Worm (Caenorhabditis elegans): ENCODE measurements around the gene aakg-3.

aakg-3 gene

DNA sequence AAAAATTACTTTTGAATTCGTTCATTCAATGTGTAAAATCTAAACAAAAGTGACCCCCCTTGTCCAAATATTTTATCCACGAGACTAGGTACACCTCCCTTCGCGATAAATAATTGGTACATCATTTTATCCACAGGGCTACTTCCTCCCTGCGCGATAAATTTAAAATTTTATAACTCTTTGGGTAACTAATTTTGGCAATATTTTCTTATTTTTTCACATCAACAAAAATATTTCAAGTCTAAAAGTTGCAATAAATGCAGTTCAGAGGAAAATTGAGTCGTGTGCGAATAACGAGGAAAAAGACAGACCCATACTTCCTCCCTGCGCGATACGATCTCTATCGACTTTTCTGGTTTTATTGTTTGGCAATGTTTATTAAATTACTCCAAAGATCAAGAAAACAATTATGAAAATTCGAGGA lies 20.7 kb downstream of the aakg-3 start (continued):
- TF ChIP-seq unc-62 (GFP tag; optimal IDR thresholded peaks at IDR 0.05) (peak; percentile 90), elt-1 (tag; optimal IDR thresholded peaks at IDR 0.05) (no peak), ceh-82 (tag; optimal IDR thresholded peaks at IDR 0.05) (peak; percentile 95), nhr-23 (tag; optimal IDR thresholded peaks at IDR 0.05) (no peak), nhr-129 (tag; optimal IDR thresholded peaks at IDR 0.05) (peak; percentile 99), lin-13 (GFP tag; optimal IDR thresholded peaks at IDR 0.05) (peak; percentile 99), lin-11 (tag; optimal IDR thresholded peaks at IDR 0.05) (peak; percentile 76), egl-27 (tag; optimal IDR thresholded peaks at IDR 0.05) (peak; percentile 97), nhr-237 (tag; optimal IDR thresholded peaks at IDR 0.05) (peak; percentile 98), nhr-12 (tag; optimal IDR thresholded peaks at IDR 0.05) (peak; percentile 68), lin-39 (tag; optimal IDR thresholded peaks at IDR 0.05) (peak; percentile 96), ama-1 (optimal IDR thresholded peaks at IDR 0.05) (no peak), nhr-10 (tag; optimal IDR thresholded peaks at IDR 0.05) (peak; percentile 98), snpc-4 (tag; optimal IDR thresholded peaks at IDR 0.05) (peak; percentile 91), Y55F3AM.14 (GFP tag; optimal IDR thresholded peaks at IDR 0.05) (peak; percentile 95)

DNA sequence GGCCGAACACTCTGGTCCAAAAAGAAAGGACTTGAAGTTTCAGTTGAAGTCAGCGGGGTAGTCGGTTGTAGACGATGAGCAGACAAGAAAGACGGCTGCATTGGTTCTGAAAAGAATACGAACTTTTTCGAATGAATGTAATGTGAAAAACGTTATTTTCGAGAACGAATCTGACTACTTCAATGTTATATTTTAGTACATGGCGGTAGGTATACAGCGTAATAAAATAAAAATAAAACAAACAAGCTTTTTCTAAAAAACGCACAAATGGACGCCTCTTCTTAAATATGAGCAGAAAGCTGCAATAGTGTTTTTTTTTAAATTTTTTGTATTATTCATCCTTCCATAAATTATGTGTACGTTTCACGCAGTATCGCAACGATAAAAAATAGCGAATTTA lies 23.4 kb downstream of the aakg-3 start, which contains the start of gene Y41G9A.17:
Y41G9A.17 (minus strand) TSS at position 101 of the 400 bp plus-strand sequence.
- no peak for TF ChIP-seq mdl-1 (tag; optimal IDR thresholded peaks at IDR 0.05)
- no peak for TF ChIP-seq mab-5 (tag; optimal IDR thresholded peaks at IDR 0.05)
- no peak for TF ChIP-seq unc-39 (tag; optimal IDR thresholded peaks at IDR 0.05)
- TF ChIP-seq ama-1 (optimal IDR thresholded peaks at IDR 0.05): no peak
- no peak for TF ChIP-seq nhr-23 (tag; optimal IDR thresholded peaks at IDR 0.05)
- TF ChIP-seq C34F6.9 (tag; optimal IDR thresholded peaks at IDR 0.05): no peak
- TF ChIP-seq nhr-21 (tag; optimal IDR thresholded peaks at IDR 0.05): no peak

- no peak for TF ChIP-seq mab-5 (tag; optimal IDR thresholded peaks at IDR 0.05)
- TF ChIP-seq nhr-21 (tag; optimal IDR thresholded peaks at IDR 0.05): no peak
- TF ChIP-seq zag-1 (tag; optimal IDR thresholded peaks at IDR 0.05): no peak
- no peak for TF ChIP-seq F13H6.1 (tag; optimal IDR thresholded peaks at IDR 0.05)
- TF ChIP-seq nhr-237 (tag; optimal IDR thresholded peaks at IDR 0.05): no peak
- no peak for TF ChIP-seq unc-55 (GFP tag; optimal IDR thresholded peaks at IDR 0.05)
- TF ChIP-seq ama-1 (optimal IDR thresholded peaks at IDR 0.05): no peak
- TF ChIP-seq ceh-82 (tag; optimal IDR thresholded peaks at IDR 0.05): no peak
- TF ChIP-seq fos-1 (tag; optimal IDR thresholded peaks at IDR 0.05): no peak
- TF ChIP-seq nhr-77 (tag; optimal IDR thresholded peaks at IDR 0.05): no peak
- no peak for TF ChIP-seq ztf-4 (tag; optimal IDR thresholded peaks at IDR 0.05)
- no peak for TF ChIP-seq mbf-1 (tag; optimal IDR thresholded peaks at IDR 0.05)
These were observed 27.5 kb downstream of the aakg-3 start, which contains the start of gene Y41G9A.6 for ce11 chrX:3003703-3004102. Gene Y41G9A.6, minus strand, starts transcription at chrX:3003803.

DNA sequence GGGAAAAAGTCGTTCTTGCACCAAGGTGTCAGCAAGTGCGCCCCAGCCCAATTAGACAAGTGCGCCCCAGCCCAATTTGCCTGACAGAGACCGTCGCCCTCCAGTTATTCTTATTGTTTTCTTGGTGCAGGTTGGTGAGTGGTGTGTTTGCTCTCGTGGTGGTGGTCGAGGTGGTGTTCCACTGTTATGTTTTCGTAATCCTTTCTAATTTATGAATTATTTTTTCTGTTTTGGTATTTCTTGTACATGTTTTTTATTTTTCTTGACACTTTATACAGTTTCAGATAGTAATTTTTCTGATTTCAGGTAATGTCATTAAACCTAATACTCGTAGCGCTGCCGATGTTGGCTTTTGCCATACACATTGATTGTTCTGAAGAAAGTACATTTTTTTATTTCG lies 32.9 kb downstream of the aakg-3 start, which contains the start of gene Y48D7A.1:
Y48D7A.1 (plus strand) TSS at position 301 of the 400 bp plus-strand sequence.
- TF ChIP-seq sem-4 (tag; optimal IDR thresholded peaks at IDR 0.05) (no peak), nhr-10 (tag; optimal IDR thresholded peaks at IDR 0.05) (no peak), gmeb-1 (tag; optimal IDR thresholded peaks at IDR 0.05) (no peak), lin-39 (tag; optimal IDR thresholded peaks at IDR 0.05) (no peak), sma-3 (GFP tag; optimal IDR thresholded peaks at IDR 0.05) (no peak), mab-5 (tag; optimal IDR thresholded peaks at IDR 0.05) (no peak), elt-1 (tag; optimal IDR thresholded peaks at IDR 0.05) (no peak), nhr-11 (tag; optimal IDR thresholded peaks at IDR 0.05) (no peak), elt-3 (tag; optimal IDR thresholded peaks at IDR 0.05) (no peak), mbf-1 (tag; optimal IDR thresholded peaks at IDR 0.05) (no peak), nhr-21 (tag; optimal IDR thresholded peaks at IDR 0.05) (no peak), nhr-6 (tag; optimal IDR thresholded peaks at IDR 0.05) (no peak), dmd-4 (tag; optimal IDR thresholded peaks at IDR 0.05) (no peak), nhr-23 (tag; optimal IDR thresholded peaks at IDR 0.05) (no peak)

- TF ChIP-seq nhr-6 (tag; optimal IDR thresholded peaks at IDR 0.05): no peak
- TF ChIP-seq R02D3.7 (tag; optimal IDR thresholded peaks at IDR 0.05): no peak
- no peak for TF ChIP-seq sma-3 (GFP tag; optimal IDR thresholded peaks at IDR 0.05)
- no peak for TF ChIP-seq unc-55 (GFP tag; optimal IDR thresholded peaks at IDR 0.05)
- TF ChIP-seq skn-1 (tag; optimal IDR thresholded peaks at IDR 0.05): no peak
- no peak for TF ChIP-seq ceh-82 (tag; optimal IDR thresholded peaks at IDR 0.05)
- TF ChIP-seq unc-39 (tag; optimal IDR thresholded peaks at IDR 0.05): no peak
- no peak for TF ChIP-seq unc-62 (GFP tag; optimal IDR thresholded peaks at IDR 0.05)
- no peak for TF ChIP-seq lin-13 (GFP tag; optimal IDR thresholded peaks at IDR 0.05)
- no peak for TF ChIP-seq gmeb-1 (tag; optimal IDR thresholded peaks at IDR 0.05)
- no peak for TF ChIP-seq ztf-4 (tag; optimal IDR thresholded peaks at IDR 0.05)
- TF ChIP-seq lin-11 (tag; optimal IDR thresholded peaks at IDR 0.05): no peak
- no peak for TF ChIP-seq sem-4 (tag; optimal IDR thresholded peaks at IDR 0.05)
- TF ChIP-seq egl-27 (tag; optimal IDR thresholded peaks at IDR 0.05): no peak
These were observed 42.3 kb downstream of the aakg-3 start, which contains the start of gene flp-18 for ce11 chrX:3018505-3018996. Gene flp-18, minus strand, starts transcription at chrX:3018555.

Measured in whole organism, L2 larva.